Worm (Caenorhabditis elegans) whole organism, young adult: Measurements from ENCODE around the gene Y46G5A.34.
A peak's percentile ranks its signal among the peaks of the same experiment; 100 is the strongest.

ENCODE experiments used
- B0019.2 ChIP-seq: fragments of 200-800 bp; sonication (Bioruptor generic); conservative IDR thresholded peaks from 2 replicates; pipeline ENCODE4 v1.3.6; 2022; ENCODE audit warnings: missing genetic modification reagents, missing genetic modification characterization, missing compliant biosample characterization
- D2030.7 ChIP-seq: fragments of 200-800 bp; sonication (Bioruptor generic); IDR thresholded peaks from 2 replicates; pipeline ENCODE4 v1.3.6; 2022; ENCODE audit warnings: missing genetic modification reagents, missing genetic modification characterization, missing compliant biosample characterization
- F22D6.2 ChIP-seq: sonication (generic microtip); optimal IDR thresholded peaks from 2 replicates; lab custom pipeline; 2016; ENCODE audit warnings: mild to moderate bottlenecking, missing genetic modification characterization, missing compliant biosample characterization
- F23B12.7 ChIP-seq: sonication (generic microtip); optimal IDR thresholded peaks from 2 replicates; lab custom pipeline; 2017; ENCODE audit warnings: missing genetic modification characterization, mild to moderate bottlenecking, missing compliant biosample characterization, antibody characterized with exemption, moderate library complexity; ENCODE audit not compliant: insufficient read depth
- F33H1.4 ChIP-seq: fragments of 200-800 bp; sonication (Bioruptor generic); IDR thresholded peaks from 2 replicates; pipeline ENCODE4 v1.3.6; 2022; ENCODE audit warnings: missing genetic modification reagents, missing genetic modification characterization, missing compliant biosample characterization
- F37B4.10 ChIP-seq: fragments of 200-800 bp; sonication (Bioruptor generic); IDR thresholded peaks from 2 replicates; pipeline ENCODE4 v1.3.6; 2022; ENCODE audit warnings: missing genetic modification characterization, missing compliant biosample characterization
- F49E8.2 ChIP-seq: sonication (generic microtip); optimal IDR thresholded peaks from 3 replicates; lab custom pipeline; 2017; ENCODE audit warnings: missing genetic modification characterization, mild to moderate bottlenecking, missing compliant biosample characterization, antibody characterized with exemption, moderate library complexity; ENCODE audit not compliant: insufficient read depth
- K11D2.4 ChIP-seq: fragments of 200-800 bp; sonication (Bioruptor generic); IDR thresholded peaks from 2 replicates; pipeline ENCODE4 v1.3.6; 2022; ENCODE audit warnings: missing genetic modification reagents, missing genetic modification characterization, missing compliant biosample characterization
- Y67H2A.10 ChIP-seq: fragments of 200-800 bp; sonication (Bioruptor generic); conservative IDR thresholded peaks from 2 replicates; pipeline ENCODE4 v1.3.6; 2022; ENCODE audit warnings: missing genetic modification reagents, missing genetic modification characterization, missing compliant biosample characterization
- Y79H2A.3 ChIP-seq: fragments of 200-800 bp; sonication (Bioruptor generic); conservative IDR thresholded peaks from 2 replicates; pipeline ENCODE4 v1.3.6; 2022; ENCODE audit warnings: missing genetic modification reagents, missing genetic modification characterization, missing compliant biosample characterization
- ama-1 ChIP-seq, 3 experiments: fragments of 150-350 bp in 1 of 3; sonication (generic microtip) in 2 of 3; optimal IDR thresholded peaks; 2 replicates each; lab custom pipeline; 2014 to 2018; ENCODE audit warnings: missing biosample characterization in 2 of 3, missing genetic modification characterization in 2 of 3, missing genetic modification reagents in 2 of 3
- aptf-2 ChIP-seq: fragments of 200-800 bp; sonication (Bioruptor generic); conservative IDR thresholded peaks from 2 replicates; pipeline ENCODE4 v1.3.6; 2022; ENCODE audit warnings: missing genetic modification reagents, missing genetic modification characterization, missing compliant biosample characterization
- cebp-2 ChIP-seq: fragments of 200-800 bp; sonication (Bioruptor generic); IDR thresholded peaks from 2 replicates; pipeline ENCODE4 v1.3.6; 2022; ENCODE audit warnings: missing genetic modification characterization, missing compliant biosample characterization
- ceh-100 ChIP-seq: fragments of 200-800 bp; sonication (Bioruptor generic); IDR thresholded peaks from 2 replicates; pipeline ENCODE4 v1.3.6; 2022; ENCODE audit warnings: missing genetic modification reagents, missing genetic modification characterization, missing compliant biosample characterization
- ceh-40 ChIP-seq: fragments of 200-800 bp; sonication (Bioruptor generic); IDR thresholded peaks from 2 replicates; pipeline ENCODE4 v1.3.6; 2022; ENCODE audit warnings: missing genetic modification characterization, missing compliant biosample characterization
- die-1 ChIP-seq: sonication (generic microtip); optimal IDR thresholded peaks from 2 replicates; lab custom pipeline; 2016; ENCODE audit warnings: missing genotype, mild to moderate bottlenecking, missing genetic modification characterization, missing compliant biosample characterization
- dox-1 ChIP-seq: fragments of 200-800 bp; sonication (Bioruptor generic); IDR thresholded peaks from 2 replicates; pipeline ENCODE4 v1.3.6; 2022; ENCODE audit warnings: missing genetic modification reagents, missing genetic modification characterization, missing compliant biosample characterization
- egl-44 ChIP-seq: fragments of 200-800 bp; sonication (Bioruptor generic); IDR thresholded peaks from 2 replicates; pipeline ENCODE4 v1.3.6; 2022; ENCODE audit warnings: missing genetic modification reagents, missing genetic modification characterization, missing compliant biosample characterization
- ekl-4 ChIP-seq: fragments of 200-800 bp; sonication (Bioruptor generic); IDR thresholded peaks from 2 replicates; pipeline ENCODE4 v1.3.6; 2022; ENCODE audit warnings: missing genetic modification reagents, missing genetic modification characterization, missing compliant biosample characterization
- fkh-3 ChIP-seq: sonication (generic microtip); optimal IDR thresholded peaks from 2 replicates; lab custom pipeline; 2016; ENCODE audit warnings: mild to moderate bottlenecking, missing genetic modification characterization, missing compliant biosample characterization
- hlh-26 ChIP-seq: fragments of 200-800 bp; sonication (Bioruptor generic); conservative IDR thresholded peaks from 2 replicates; pipeline ENCODE4 v1.3.6; 2022; ENCODE audit warnings: missing genetic modification reagents, missing genetic modification characterization, missing compliant biosample characterization
- hmg-20 ChIP-seq: fragments of 200-800 bp; sonication (Bioruptor generic); IDR thresholded peaks from 2 replicates; pipeline ENCODE4 v1.3.6; 2022; ENCODE audit warnings: missing genetic modification reagents, missing genetic modification characterization, missing compliant biosample characterization
- hsf-1 ChIP-seq: fragments of 200-800 bp; sonication (Bioruptor generic); IDR thresholded peaks from 2 replicates; pipeline ENCODE4 v1.3.6; 2022; ENCODE audit warnings: missing genetic modification reagents, missing genetic modification characterization, missing compliant biosample characterization
- let-526 ChIP-seq: fragments of 200-800 bp; sonication (Bioruptor generic); IDR thresholded peaks from 2 replicates; pipeline ENCODE4 v1.3.6; 2022; ENCODE audit warnings: missing genetic modification reagents, missing genetic modification characterization, missing compliant biosample characterization
- let-607 ChIP-seq, 2 experiments: fragments of 200-800 bp in 1 of 2; sonication (Bioruptor generic) in 1 of 2; sonication (generic microtip) in 1 of 2; optimal IDR thresholded peaks; 2 replicates each; lab custom pipeline; 2016 to 2018; ENCODE audit warnings: mild to moderate bottlenecking in 2 of 2, missing compliant biosample characterization in 2 of 2, missing genetic modification characterization in 2 of 2, moderate library complexity in 2 of 2, missing genotype in 1 of 2
- madf-3 ChIP-seq: fragments of 200-800 bp; sonication (Bioruptor generic); IDR thresholded peaks from 2 replicates; pipeline ENCODE4 v1.3.6; 2022; ENCODE audit warnings: missing genetic modification reagents, missing genetic modification characterization, missing compliant biosample characterization
- mcd-1 ChIP-seq: fragments of 200-800 bp; sonication (Bioruptor generic); IDR thresholded peaks from 2 replicates; pipeline ENCODE4 v1.3.6; 2022; ENCODE audit warnings: missing genetic modification reagents, missing genetic modification characterization, missing compliant biosample characterization
- mes-4 ChIP-seq: sonication (generic microtip); optimal IDR thresholded peaks from 2 replicates; lab custom pipeline; 2016; ENCODE audit warnings: missing genotype, missing genetic modification characterization, missing compliant biosample characterization
- mxl-1 ChIP-seq: sonication (generic microtip); optimal IDR thresholded peaks from 2 replicates; lab custom pipeline; 2016; ENCODE audit warnings: missing genetic modification characterization, missing compliant biosample characterization
- nfya-1 ChIP-seq: sonication (generic microtip); optimal IDR thresholded peaks from 2 replicates; lab custom pipeline; 2017; ENCODE audit warnings: antibody characterized with exemption, missing compliant biosample characterization, missing genetic modification characterization, borderline replicate concordance; ENCODE audit not compliant: insufficient read depth
- nfya-2 ChIP-seq: fragments of 200-800 bp; sonication (Bioruptor generic); IDR thresholded peaks from 2 replicates; pipeline ENCODE4 v1.3.6; 2022; ENCODE audit warnings: missing genetic modification reagents, missing genetic modification characterization, missing compliant biosample characterization
- nhr-179 ChIP-seq: sonication (generic microtip); optimal IDR thresholded peaks from 2 replicates; lab custom pipeline; 2016; ENCODE audit warnings: mild to moderate bottlenecking, missing genetic modification characterization, missing compliant biosample characterization
- nhr-80 ChIP-seq: sonication (generic microtip); optimal IDR thresholded peaks from 2 replicates; lab custom pipeline; 2016; ENCODE audit warnings: missing genetic modification characterization, missing compliant biosample characterization
- nhr-90 ChIP-seq: sonication (generic microtip); optimal IDR thresholded peaks from 2 replicates; lab custom pipeline; 2016; ENCODE audit warnings: missing genotype, mild to moderate bottlenecking, missing genetic modification characterization, missing compliant biosample characterization
- snpc-1.3 ChIP-seq: sonication (generic microtip); optimal IDR thresholded peaks from 2 replicates; lab custom pipeline; 2017; ENCODE audit warnings: missing genetic modification characterization, mild to moderate bottlenecking, missing compliant biosample characterization, antibody characterized with exemption, moderate library complexity, missing genotype, missing genetic modification reagents; ENCODE audit not compliant: insufficient read depth
- snpc-3.4 ChIP-seq: sonication (generic microtip); optimal IDR thresholded peaks from 2 replicates; lab custom pipeline; 2017; ENCODE audit warnings: missing genetic modification characterization, mild to moderate bottlenecking, missing compliant biosample characterization, antibody characterized with exemption, moderate library complexity, missing genotype, missing genetic modification reagents
- xnd-1 ChIP-seq: sonication (generic microtip); optimal IDR thresholded peaks from 2 replicates; lab custom pipeline; 2016; ENCODE audit warnings: missing genotype, missing genetic modification reagents, missing genetic modification characterization, missing compliant biosample characterization
- zfh-2 ChIP-seq: fragments of 200-800 bp; sonication (Bioruptor generic); conservative IDR thresholded peaks from 2 replicates; pipeline ENCODE4 v1.3.6; 2022; ENCODE audit warnings: missing genetic modification reagents, missing genetic modification characterization, missing compliant biosample characterization
- ztf-22 ChIP-seq: fragments of 200-800 bp; sonication (Bioruptor generic); optimal IDR thresholded peaks from 2 replicates; lab custom pipeline; 2018; ENCODE audit warnings: mild to moderate bottlenecking, missing genetic modification characterization, moderate library complexity, missing compliant biosample characterization
- ztf-25 ChIP-seq: fragments of 200-800 bp; sonication (Bioruptor generic); IDR thresholded peaks from 2 replicates; pipeline ENCODE4 v1.3.6; 2022; ENCODE audit warnings: missing genetic modification reagents, missing genetic modification characterization, missing compliant biosample characterization

Y46G5A.34 gene

ce11 chrII:12738284-12739201 lies 37.9 kb upstream of the Y46G5A.34 start, which contains the start of gene pisy-1 (continued):
- TF ChIP-seq mxl-1, result no peak
- TF ChIP-seq nfya-1 (tag; lab: Kevin White, UChicago), result no peak
- TF ChIP-seq nhr-90 (tag; lab: Kevin White, UChicago), result no peak
- TF ChIP-seq dox-1 (GFP tag; lab: Robert Waterston, UW), result no peak
- TF ChIP-seq mcd-1 (GFP tag; lab: Robert Waterston, UW), result no peak
- no peak for TF ChIP-seq hlh-26
- no peak for TF ChIP-seq let-607 (tag; optimal IDR thresholded peaks at IDR 0.05; lab: Kevin White, UChicago)
- no peak for TF ChIP-seq K11D2.4
- TF ChIP-seq die-1 (tag; lab: Kevin White, UChicago), result no peak
- TF ChIP-seq ztf-22 (GFP tag; lab: Kevin White, UChicago), result no peak
- TF ChIP-seq F22D6.2 (tag; lab: Kevin White, UChicago), result no peak
- no peak for TF ChIP-seq ekl-4
- TF ChIP-seq ceh-100 (GFP tag; lab: Robert Waterston, UW), result no peak
- no peak for TF ChIP-seq cebp-2
- no peak for TF ChIP-seq let-526
- no peak for TF ChIP-seq nhr-179 (tag; lab: Kevin White, UChicago)
- no peak for TF ChIP-seq F49E8.2
- peak; percentile 31 for TF ChIP-seq D2030.7 (GFP tag; lab: Robert Waterston, UW)
- no peak for TF ChIP-seq egl-44 (GFP tag; lab: Robert Waterston, UW)
- peak; percentile 55 for TF ChIP-seq F33H1.4 (GFP tag; lab: Robert Waterston, UW)
- TF ChIP-seq B0019.2, result no peak
- no peak for TF ChIP-seq aptf-2 (GFP tag; lab: Robert Waterston, UW)
- TF ChIP-seq madf-3 (GFP tag; lab: Robert Waterston, UW), result peak; percentile 61
- no peak for TF ChIP-seq fkh-3
- TF ChIP-seq nfya-2, result no peak
- TF ChIP-seq ceh-40, result 0 out of 2 replicates have a peak, but pooled peaks have one; percentile 16
- TF ChIP-seq F37B4.10 (GFP tag; lab: Robert Waterston, UW), result no peak
- TF ChIP-seq xnd-1 (tag; lab: Kevin White, UChicago), result no peak
- TF ChIP-seq Y79H2A.3, result peak; percentile 58; the same call in 1 of the 2 replicates
- peak; percentile 31 for TF ChIP-seq snpc-1.3
- TF ChIP-seq ama-1 (optimal IDR thresholded peaks at IDR 0.05; lab: Kevin White, UChicago), result no peak
- no peak for TF ChIP-seq ama-1 (GFP tag; optimal IDR thresholded peaks at IDR 0.05; lab: Kevin White, UChicago)
- no peak for TF ChIP-seq ztf-25
- no peak for TF ChIP-seq mes-4 (tag; lab: Kevin White, UChicago)
- no peak for TF ChIP-seq zfh-2 (GFP tag; lab: Robert Waterston, UW)
- TF ChIP-seq Y67H2A.10 (GFP tag; lab: Robert Waterston, UW), result no peak
- no peak for TF ChIP-seq nhr-80
- TF ChIP-seq hsf-1, result 0 out of 2 replicates have a peak, but pooled peaks have one; percentile 44
- no peak for TF ChIP-seq hmg-20 (GFP tag; lab: Robert Waterston, UW)
- no peak for TF ChIP-seq F23B12.7 (tag; lab: Kevin White, UChicago)
- TF ChIP-seq snpc-3.4 (tag; lab: Kevin White, UChicago), result no peak
- TF ChIP-seq, all 124 proteins: peak for 20
